Worm (Caenorhabditis elegans) whole organism, young adult: ENCODE data around the gene srh-2.

Source experiments
- B0019.2 ChIP-seq: fragments of 200-800 bp; sonication (Bioruptor generic); conservative IDR thresholded peaks from 2 replicates; pipeline ENCODE4 v1.3.6; 2022; ENCODE audit warnings: missing genetic modification reagents, missing genetic modification characterization, missing compliant biosample characterization
- B0336.3 ChIP-seq: fragments of 200-800 bp; sonication (Bioruptor generic); IDR thresholded peaks from 2 replicates; pipeline ENCODE4 v1.3.6; 2022; ENCODE audit warnings: missing genetic modification characterization, missing compliant biosample characterization
- C17E4.6 ChIP-seq: fragments of 200-800 bp; sonication (Bioruptor generic); IDR thresholded peaks from 2 replicates; pipeline ENCODE4 v1.3.6; 2022; ENCODE audit warnings: missing genetic modification reagents, missing genetic modification characterization, missing compliant biosample characterization
- F22D6.2 ChIP-seq: sonication (generic microtip); optimal IDR thresholded peaks from 2 replicates; lab custom pipeline; 2016; ENCODE audit warnings: mild to moderate bottlenecking, missing genetic modification characterization, missing compliant biosample characterization
- F23B12.7 ChIP-seq: sonication (generic microtip); optimal IDR thresholded peaks from 2 replicates; lab custom pipeline; 2017; ENCODE audit warnings: missing genetic modification characterization, mild to moderate bottlenecking, missing compliant biosample characterization, antibody characterized with exemption, moderate library complexity; ENCODE audit not compliant: insufficient read depth
- F33H1.4 ChIP-seq: fragments of 200-800 bp; sonication (Bioruptor generic); IDR thresholded peaks from 2 replicates; pipeline ENCODE4 v1.3.6; 2022; ENCODE audit warnings: missing genetic modification reagents, missing genetic modification characterization, missing compliant biosample characterization
- F37B4.10 ChIP-seq: fragments of 200-800 bp; sonication (Bioruptor generic); IDR thresholded peaks from 2 replicates; pipeline ENCODE4 v1.3.6; 2022; ENCODE audit warnings: missing genetic modification characterization, missing compliant biosample characterization
- F39B2.1 ChIP-seq: fragments of 200-800 bp; sonication (Bioruptor generic); IDR thresholded peaks from 2 replicates; pipeline ENCODE4 v1.3.6; 2022; ENCODE audit warnings: missing genetic modification reagents, missing genetic modification characterization, missing compliant biosample characterization
- F49E8.2 ChIP-seq: sonication (generic microtip); optimal IDR thresholded peaks from 3 replicates; lab custom pipeline; 2017; ENCODE audit warnings: missing genetic modification characterization, mild to moderate bottlenecking, missing compliant biosample characterization, antibody characterized with exemption, moderate library complexity; ENCODE audit not compliant: insufficient read depth
- Y56A3A.18 ChIP-seq: fragments of 200-800 bp; sonication (Bioruptor generic); IDR thresholded peaks from 2 replicates; pipeline ENCODE4 v1.3.6; 2022; ENCODE audit warnings: missing genetic modification reagents, missing genetic modification characterization, missing compliant biosample characterization
- Y79H2A.3 ChIP-seq: fragments of 200-800 bp; sonication (Bioruptor generic); conservative IDR thresholded peaks from 2 replicates; pipeline ENCODE4 v1.3.6; 2022; ENCODE audit warnings: missing genetic modification reagents, missing genetic modification characterization, missing compliant biosample characterization
- ZK185.1 ChIP-seq: sonication (generic microtip); optimal IDR thresholded peaks from 2 replicates; lab custom pipeline; 2016; ENCODE audit warnings: mild to moderate bottlenecking, missing genetic modification characterization, missing compliant biosample characterization; ENCODE audit not compliant: poor library complexity, severe bottlenecking
- aptf-2 ChIP-seq: fragments of 200-800 bp; sonication (Bioruptor generic); conservative IDR thresholded peaks from 2 replicates; pipeline ENCODE4 v1.3.6; 2022; ENCODE audit warnings: missing genetic modification reagents, missing genetic modification characterization, missing compliant biosample characterization
- aptf-3 ChIP-seq: fragments of 200-800 bp; sonication (Bioruptor generic); IDR thresholded peaks from 2 replicates; pipeline ENCODE4 v1.3.6; 2022; ENCODE audit warnings: missing genetic modification characterization, missing compliant biosample characterization
- atf-7 ChIP-seq: sonication (generic microtip); optimal IDR thresholded peaks from 2 replicates; lab custom pipeline; 2017; ENCODE audit warnings: mild to moderate bottlenecking, missing genetic modification characterization, missing compliant biosample characterization
- attf-6 ChIP-seq: fragments of 200-800 bp; sonication (Bioruptor generic); IDR thresholded peaks from 2 replicates; pipeline ENCODE4 v1.3.6; 2022; ENCODE audit warnings: missing genetic modification reagents, missing genetic modification characterization, missing compliant biosample characterization
- ceh-100 ChIP-seq: fragments of 200-800 bp; sonication (Bioruptor generic); IDR thresholded peaks from 2 replicates; pipeline ENCODE4 v1.3.6; 2022; ENCODE audit warnings: missing genetic modification reagents, missing genetic modification characterization, missing compliant biosample characterization
- ceh-27 ChIP-seq: fragments of 200-800 bp; sonication (Bioruptor generic); optimal IDR thresholded peaks from 2 replicates; lab custom pipeline; 2018; ENCODE audit warnings: mild to moderate bottlenecking, missing genetic modification characterization, moderate library complexity, missing compliant biosample characterization
- ceh-91 ChIP-seq: fragments of 200-800 bp; sonication (Bioruptor generic); IDR thresholded peaks from 2 replicates; pipeline ENCODE4 v1.3.6; 2022; ENCODE audit warnings: missing genetic modification reagents, missing genetic modification characterization, missing compliant biosample characterization
- die-1 ChIP-seq: sonication (generic microtip); optimal IDR thresholded peaks from 2 replicates; lab custom pipeline; 2016; ENCODE audit warnings: missing genotype, mild to moderate bottlenecking, missing genetic modification characterization, missing compliant biosample characterization
- ets-4 ChIP-seq: fragments of 200-800 bp; sonication (Bioruptor generic); optimal IDR thresholded peaks from 2 replicates; lab custom pipeline; 2018; ENCODE audit warnings: mild to moderate bottlenecking, missing genetic modification characterization, missing compliant biosample characterization
- him-1 ChIP-seq: sonication (generic microtip); optimal IDR thresholded peaks from 2 replicates; lab custom pipeline; 2016; ENCODE audit warnings: missing genotype, missing genetic modification reagents, missing genetic modification characterization, missing compliant biosample characterization
- hmg-20 ChIP-seq: fragments of 200-800 bp; sonication (Bioruptor generic); IDR thresholded peaks from 2 replicates; pipeline ENCODE4 v1.3.6; 2022; ENCODE audit warnings: missing genetic modification reagents, missing genetic modification characterization, missing compliant biosample characterization
- hsf-1 ChIP-seq: fragments of 200-800 bp; sonication (Bioruptor generic); IDR thresholded peaks from 2 replicates; pipeline ENCODE4 v1.3.6; 2022; ENCODE audit warnings: missing genetic modification reagents, missing genetic modification characterization, missing compliant biosample characterization
- lin-26 ChIP-seq: fragments of 200-800 bp; sonication (Bioruptor generic); IDR thresholded peaks from 2 replicates; pipeline ENCODE4 v1.3.6; 2022; ENCODE audit warnings: missing genetic modification reagents, missing genetic modification characterization, missing compliant biosample characterization
- lin-54 ChIP-seq: fragments of 200-800 bp; sonication (Bioruptor generic); optimal IDR thresholded peaks from 2 replicates; lab custom pipeline; 2018; ENCODE audit warnings: mild to moderate bottlenecking, missing genetic modification characterization, missing compliant biosample characterization
- lir-1 ChIP-seq: fragments of 200-800 bp; sonication (Bioruptor generic); conservative IDR thresholded peaks from 2 replicates; pipeline ENCODE4 v1.3.6; 2022; ENCODE audit warnings: missing genetic modification reagents, missing genetic modification characterization, missing compliant biosample characterization
- madf-10 ChIP-seq: sonication (generic microtip); optimal IDR thresholded peaks from 2 replicates; lab custom pipeline; 2016; ENCODE audit warnings: mild to moderate bottlenecking, missing genetic modification characterization, missing compliant biosample characterization
- madf-6 ChIP-seq: fragments of 200-800 bp; sonication (Bioruptor generic); IDR thresholded peaks from 2 replicates; pipeline ENCODE4 v1.3.6; 2022; ENCODE audit warnings: missing genetic modification reagents, missing genetic modification characterization, missing compliant biosample characterization
- madf-8 ChIP-seq: fragments of 200-800 bp; sonication (Bioruptor generic); conservative IDR thresholded peaks from 2 replicates; pipeline ENCODE4 v1.3.6; 2022; ENCODE audit warnings: missing genetic modification reagents, missing genetic modification characterization, missing compliant biosample characterization
- mes-4 ChIP-seq: sonication (generic microtip); optimal IDR thresholded peaks from 2 replicates; lab custom pipeline; 2016; ENCODE audit warnings: missing genotype, missing genetic modification characterization, missing compliant biosample characterization
- nfyb-1 ChIP-seq: fragments of 200-800 bp; sonication (Bioruptor generic); IDR thresholded peaks from 2 replicates; pipeline ENCODE4 v1.3.6; 2022; ENCODE audit warnings: missing genetic modification reagents, missing genetic modification characterization, missing compliant biosample characterization
- nhr-120 ChIP-seq: fragments of 200-800 bp; sonication (Bioruptor generic); IDR thresholded peaks from 2 replicates; pipeline ENCODE4 v1.3.6; 2022; ENCODE audit warnings: missing genetic modification characterization, missing compliant biosample characterization
- nhr-90 ChIP-seq: sonication (generic microtip); optimal IDR thresholded peaks from 2 replicates; lab custom pipeline; 2016; ENCODE audit warnings: missing genotype, mild to moderate bottlenecking, missing genetic modification characterization, missing compliant biosample characterization
- pbrm-1 ChIP-seq: fragments of 200-800 bp; sonication (Bioruptor generic); IDR thresholded peaks from 2 replicates; pipeline ENCODE4 v1.3.6; 2022; ENCODE audit warnings: missing genetic modification reagents, missing genetic modification characterization, missing compliant biosample characterization
- pha-4 ChIP-seq: fragments of 150-350 bp; sonication (generic microtip); optimal IDR thresholded peaks from 2 replicates; lab custom pipeline; 2014; ENCODE audit warnings: missing biosample characterization, missing genetic modification reagents, missing genetic modification characterization
- rcor-1 ChIP-seq: fragments of 200-800 bp; sonication (Bioruptor generic); IDR thresholded peaks from 2 replicates; pipeline ENCODE4 v1.3.6; 2022; ENCODE audit warnings: missing genetic modification reagents, missing genetic modification characterization, missing compliant biosample characterization
- snpc-4 ChIP-seq, 5 experiments: fragments of 150-350 bp in 1 of 5; sonication (generic microtip) in 4 of 5; optimal IDR thresholded peaks; 2 replicates each; lab custom pipeline; 2014 to 2018; ENCODE audit warnings: missing genetic modification characterization in 5 of 5, missing biosample characterization in 3 of 5, antibody characterized with exemption in 2 of 5, mild to moderate bottlenecking in 2 of 5, missing compliant biosample characterization in 2 of 5, missing genotype in 2 of 5, moderate library complexity in 2 of 5, missing genetic modification reagents in 1 of 5
- tbx-9 ChIP-seq: sonication (generic microtip); optimal IDR thresholded peaks from 2 replicates; lab custom pipeline; 2016; ENCODE audit warnings: borderline replicate concordance, missing genetic modification characterization, inconsistent platforms, missing compliant biosample characterization
- tlf-1 ChIP-seq: fragments of 200-800 bp; sonication (Bioruptor generic); optimal IDR thresholded peaks from 2 replicates; lab custom pipeline; 2018; ENCODE audit warnings: mild to moderate bottlenecking, missing genetic modification characterization, missing compliant biosample characterization
- ztf-28 ChIP-seq: fragments of 200-800 bp; sonication (Bioruptor generic); IDR thresholded peaks from 2 replicates; pipeline ENCODE4 v1.3.6; 2022; ENCODE audit warnings: missing genetic modification reagents, missing genetic modification characterization, missing compliant biosample characterization
- ztf-3 ChIP-seq: fragments of 200-800 bp; sonication (Bioruptor generic); optimal IDR thresholded peaks from 2 replicates; lab custom pipeline; 2018; ENCODE audit warnings: mild to moderate bottlenecking, missing genetic modification characterization, missing compliant biosample characterization

The srh-2 gene

DNA sequence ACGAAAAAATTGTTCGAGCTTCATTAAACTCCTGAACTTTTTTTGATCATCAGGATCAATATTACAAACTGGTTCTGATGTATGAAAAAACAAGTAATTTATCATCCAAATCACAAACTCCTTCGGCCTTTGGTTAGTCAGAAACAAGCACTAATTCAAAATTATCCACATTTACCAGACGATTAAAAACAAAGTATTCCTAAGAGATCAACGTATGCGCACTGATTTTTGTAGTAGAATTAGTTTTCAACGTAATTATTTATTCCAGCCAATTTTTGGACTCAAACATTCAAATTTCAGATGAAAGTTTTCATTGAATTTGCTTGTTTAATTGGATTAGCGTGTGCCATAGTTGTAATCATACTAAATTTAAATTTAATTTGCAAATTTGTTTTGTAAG, 21.2 kb upstream of the srh-2 start, which contains the start of gene srbc-38:
Gene srbc-38, plus strand, starts transcription at position 301 of the 400 bp plus-strand sequence.
- TF ChIP-seq ztf-3 = no peak
- no peak for TF ChIP-seq ztf-28 (GFP tag; lab: Robert Waterston, UW)
- no peak for TF ChIP-seq madf-8
- TF ChIP-seq ceh-100 = no peak
- no peak for TF ChIP-seq tbx-9
- TF ChIP-seq aptf-2 (GFP tag; lab: Robert Waterston, UW) = no peak
- TF ChIP-seq tlf-1 (GFP tag; lab: Kevin White, UChicago) = no peak
- TF ChIP-seq him-1 (tag; lab: Kevin White, UChicago) = no peak
- no peak for TF ChIP-seq atf-7 (tag; lab: Kevin White, UChicago)
- no peak for TF ChIP-seq snpc-4 (GFP tag; optimal IDR thresholded peaks at IDR 0.05; lab: Kevin White, UChicago)
- no peak for TF ChIP-seq snpc-4 (tag; optimal IDR thresholded peaks at IDR 0.05; lab: Kevin White, UChicago)
- no peak for TF ChIP-seq madf-10 (tag; lab: Kevin White, UChicago)
- no peak for TF ChIP-seq lin-54 (GFP tag; lab: Kevin White, UChicago)
- no peak for TF ChIP-seq Y79H2A.3
- no peak for TF ChIP-seq nhr-120
- TF ChIP-seq pbrm-1 (GFP tag; lab: Robert Waterston, UW) = no peak
- TF ChIP-seq rcor-1 = no peak
- TF ChIP-seq F22D6.2 (tag; lab: Kevin White, UChicago) = no peak
- no peak for TF ChIP-seq hsf-1 (GFP tag; lab: Robert Waterston, UW)

DNA sequence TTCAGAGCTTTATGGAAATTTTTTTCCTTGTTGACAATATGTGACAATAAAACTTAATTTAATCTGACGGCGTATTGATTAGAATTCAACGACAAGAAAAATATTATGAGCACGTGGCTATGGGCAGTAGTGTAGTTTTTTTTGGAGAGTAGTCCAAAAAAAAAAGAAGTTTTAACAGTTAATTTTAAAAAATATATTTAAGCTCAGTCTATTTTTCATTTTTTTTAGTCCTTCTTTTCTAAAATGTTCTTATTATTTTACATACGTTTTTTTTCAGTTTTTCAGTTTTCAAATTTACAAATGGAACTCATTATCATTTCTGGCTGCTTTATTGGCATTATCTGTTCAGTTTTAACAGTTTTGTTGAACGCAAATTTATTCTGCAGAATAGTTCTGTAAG, 19.3 kb upstream of the srh-2 start, which contains the start of gene srbc-39:
Gene srbc-39, plus strand, starts transcription at position 301 of the 400 bp plus-strand sequence.
- TF ChIP-seq nhr-90 (tag; lab: Kevin White, UChicago) = no peak
- no peak for TF ChIP-seq madf-6 (GFP tag; lab: Robert Waterston, UW)
- TF ChIP-seq F39B2.1 (GFP tag; lab: Robert Waterston, UW) = no peak
- TF ChIP-seq, all 124 proteins: peak for 0

DNA sequence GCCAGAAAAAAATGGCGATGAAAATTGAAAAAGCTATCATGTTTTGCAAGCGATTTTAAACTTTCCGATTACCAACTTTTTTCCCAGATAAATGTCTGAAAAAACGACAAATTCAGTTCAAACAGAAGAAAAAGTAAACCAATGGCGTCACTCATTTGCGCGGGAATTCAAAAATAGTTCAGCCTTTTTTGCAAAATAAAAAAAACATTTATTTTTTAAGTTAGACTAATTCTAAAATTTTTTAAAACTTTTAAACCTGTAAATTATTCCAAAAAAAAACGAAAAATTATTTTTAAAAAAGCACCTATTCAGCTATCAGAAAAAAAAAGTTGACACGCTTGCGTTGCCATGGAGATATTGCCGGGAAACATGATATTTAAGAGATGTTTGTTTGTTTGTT, 15.2 kb upstream of the srh-2 start, which contains the start of gene cyp-33C11:
Gene cyp-33C11, minus strand, starts transcription at position 101 of the 400 bp plus-strand sequence.
- TF ChIP-seq F23B12.7 (tag; lab: Kevin White, UChicago) (no peak), lir-1 (GFP tag; lab: Robert Waterston, UW) (no peak), madf-8 (no peak), rcor-1 (no peak), Y56A3A.18 (no peak), B0336.3 (no peak), F37B4.10 (GFP tag; lab: Robert Waterston, UW) (no peak)
- TF ChIP-seq, all 124 proteins: peak for 0

DNA sequence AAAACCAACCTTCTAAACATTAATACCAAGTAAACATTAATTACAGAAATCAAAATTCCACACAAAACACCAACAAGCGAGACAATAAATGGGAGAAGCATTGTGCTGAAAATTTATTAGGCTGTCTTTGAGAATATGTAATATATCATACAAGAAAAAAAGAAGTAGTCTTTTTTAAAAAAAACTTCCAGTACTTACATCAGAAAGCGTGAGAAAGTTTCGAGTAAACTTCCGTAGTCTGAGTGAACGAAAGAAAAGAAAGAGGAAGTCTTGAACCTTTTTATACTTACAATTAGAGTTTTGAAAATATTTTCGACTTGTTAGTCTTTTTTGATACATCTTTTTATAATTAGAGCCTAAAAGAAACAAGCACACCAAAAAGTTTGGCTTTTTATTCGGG, 8.4 kb upstream of the srh-2 start, which contains the start of gene srbc-40:
Gene srbc-40, minus strand, starts transcription at position 101 of the 400 bp plus-strand sequence.
- TF ChIP-seq ceh-91 (GFP tag; lab: Robert Waterston, UW) = no peak
- no peak for TF ChIP-seq nfyb-1 (GFP tag; lab: Robert Waterston, UW)
- no peak for TF ChIP-seq rcor-1
- no peak for TF ChIP-seq mes-4

DNA sequence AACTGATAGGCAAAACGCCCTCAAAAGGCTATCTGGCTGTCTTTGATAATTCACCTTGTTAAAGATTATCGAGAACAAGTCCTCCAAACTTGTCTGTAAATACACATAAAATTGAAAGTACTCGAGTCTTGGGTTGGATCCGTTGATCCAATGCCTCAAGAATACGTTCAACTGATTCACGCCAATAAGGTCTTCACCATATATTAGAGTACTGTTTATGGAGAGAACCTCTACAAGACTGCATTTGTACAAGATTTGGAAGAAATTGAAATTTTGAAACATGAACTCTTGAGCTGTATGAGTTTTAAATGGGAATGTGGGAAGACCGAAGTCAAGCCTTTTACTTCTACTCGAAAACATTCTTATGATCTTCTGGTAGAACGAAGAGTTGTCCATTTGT, 5.2 kb upstream of the srh-2 start:
- TF ChIP-seq lin-26 (GFP tag; lab: Robert Waterston, UW) (no peak), aptf-3 (no peak), nhr-120 (no peak), die-1 (tag; lab: Kevin White, UChicago) (no peak), hmg-20 (no peak), C17E4.6 (GFP tag; lab: Robert Waterston, UW) (no peak), F49E8.2 (tag; lab: Kevin White, UChicago) (no peak), B0019.2 (no peak), ZK185.1 (no peak), pha-4 (no peak), Y79H2A.3 (no peak), attf-6 (GFP tag; lab: Robert Waterston, UW) (no peak), F23B12.7 (tag; lab: Kevin White, UChicago) (no peak), nfyb-1 (GFP tag; lab: Robert Waterston, UW) (no peak), pbrm-1 (GFP tag; lab: Robert Waterston, UW) (no peak), F33H1.4 (GFP tag; lab: Robert Waterston, UW) (no peak), ets-4 (GFP tag; lab: Kevin White, UChicago) (no peak), ceh-27 (GFP tag; lab: Kevin White, UChicago) (no peak)
